Fruit fly (Drosophila melanogaster) whole organism, pupa: ENCODE data around the gene CG11679.

Source experiments
- CG12605 ChIP-seq: fragments of 200-800 bp; sonication (Bioruptor generic); IDR thresholded peaks from 2 replicates; pipeline ENCODE4 v1.3.6; 2022; ENCODE audit warnings: missing biosample characterization, missing genetic modification characterization
- CG13204 ChIP-seq: fragments of 200-800 bp; sonication (Bioruptor generic); optimal IDR thresholded peaks from 2 replicates; lab custom pipeline; 2018; ENCODE audit warnings: missing biosample characterization, mild to moderate bottlenecking, missing genetic modification characterization, moderate library complexity
- CG8159 ChIP-seq: fragments of 200-800 bp; sonication (Bioruptor generic); optimal IDR thresholded peaks from 3 replicates; lab custom pipeline; 2018; ENCODE audit warnings: missing biosample characterization, mild to moderate bottlenecking, missing genetic modification characterization, moderate library complexity
- CG9948 ChIP-seq: fragments of 200-800 bp; sonication (Bioruptor generic); optimal IDR thresholded peaks from 2 replicates; lab custom pipeline; 2018; ENCODE audit warnings: missing biosample characterization, mild to moderate bottlenecking, missing genetic modification characterization, moderate library complexity
- Snoo ChIP-seq: fragments of 200-800 bp; sonication (Bioruptor generic); optimal IDR thresholded peaks from 3 replicates; lab custom pipeline; 2017; ENCODE audit warnings: missing biosample characterization, mild to moderate bottlenecking, missing genetic modification characterization, inconsistent platforms

DNA sequence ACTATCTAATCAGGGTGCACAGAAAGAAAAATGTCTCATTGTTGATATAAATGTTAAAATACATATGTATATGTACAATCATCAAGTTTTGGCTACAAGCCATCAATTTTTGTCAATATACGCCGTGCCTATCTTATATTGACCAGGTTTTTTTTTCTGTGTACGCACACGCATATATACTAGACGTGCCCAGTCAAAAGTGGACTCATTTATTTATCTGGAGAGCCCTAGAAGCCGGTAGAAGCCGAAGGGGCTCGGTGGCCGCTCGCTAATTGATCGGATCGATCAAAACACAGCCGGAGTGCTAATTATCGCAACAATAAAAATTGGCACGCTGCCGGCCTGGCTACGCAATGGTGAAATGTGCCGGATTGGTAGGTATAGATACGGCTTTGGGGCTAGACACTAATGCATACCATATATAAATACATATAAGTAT is 1.6 kb upstream of the CG11679 start:
- TF ChIP-seq CG8159 (tag; lab: Kevin White, UChicago) (peak; percentile 38), CG9948 (tag; lab: Kevin White, UChicago) (peak; percentile 44), CG13204 (GFP tag; lab: Kevin White, UChicago) (no peak), CG12605 (GFP tag; lab: Robert Waterston, UW) (0 out of 2 replicates have a peak, but pooled peaks have one; percentile 44), Snoo (peak; percentile 26)
